Fruit fly (Drosophila melanogaster) whole organism, embryonic: ENCODE measurements around the gene dob.
A peak's percentile ranks its signal among the peaks of the same experiment; 100 is the strongest.

Experiments used
- Adf1 ChIP-seq: fragments of 200-800 bp; sonication (Bioruptor generic); IDR thresholded peaks from 2 replicates; pipeline ENCODE4 v1.3.6; 2022; ENCODE audit warnings: missing biosample characterization, missing genetic modification characterization
- Bdp1 ChIP-seq: fragments of 200-800 bp; sonication (Bioruptor generic); optimal IDR thresholded peaks from 3 replicates; lab custom pipeline; 2016; ENCODE audit warnings: missing biosample characterization, missing genetic modification characterization
- Bgb ChIP-seq: fragments of 200-800 bp; sonication (Bioruptor generic); IDR thresholded peaks from 2 replicates; pipeline ENCODE4 v1.3.6; 2022; ENCODE audit warnings: missing biosample characterization, missing genetic modification characterization; ENCODE audit not compliant: partially characterized antibody
- CG10462 ChIP-seq: fragments of 200-800 bp; sonication (Bioruptor generic); optimal IDR thresholded peaks from 2 replicates; lab custom pipeline; 2016; ENCODE audit warnings: missing biosample characterization, missing genetic modification characterization
- CG11085 ChIP-seq: fragments of 200-800 bp; sonication (Bioruptor generic); IDR thresholded peaks from 2 replicates; pipeline ENCODE4 v1.3.6; 2022; ENCODE audit warnings: missing biosample characterization, missing genetic modification characterization
- CG11695 ChIP-seq: fragments of 200-800 bp; sonication (Bioruptor generic); IDR thresholded peaks from 3 replicates; pipeline ENCODE4 v1.3.6; 2022; ENCODE audit warnings: missing biosample characterization, missing genetic modification characterization
- CG15514 ChIP-seq: fragments of 200-800 bp; sonication (Bioruptor generic); optimal IDR thresholded peaks from 3 replicates; lab custom pipeline; 2017; ENCODE audit warnings: missing biosample characterization, missing genetic modification characterization, mild to moderate bottlenecking, moderate library complexity, missing genetic modification reagents
- CG1647 ChIP-seq: fragments of 200-800 bp; sonication (Bioruptor generic); optimal IDR thresholded peaks from 3 replicates; lab custom pipeline; 2016; ENCODE audit warnings: missing biosample characterization, missing genetic modification characterization
- CG16815 ChIP-seq: fragments of 200-800 bp; sonication (Bioruptor generic); optimal IDR thresholded peaks from 3 replicates; lab custom pipeline; 2017; ENCODE audit warnings: missing biosample characterization, mild to moderate bottlenecking, missing genetic modification characterization
- CG17328 ChIP-seq: fragments of 200-800 bp; sonication (Bioruptor generic); IDR thresholded peaks from 2 replicates; pipeline ENCODE4 v1.3.6; 2022; ENCODE audit warnings: missing biosample characterization, missing genetic modification characterization
- CG17802 ChIP-seq: fragments of 200-800 bp; sonication (Bioruptor generic); optimal IDR thresholded peaks from 2 replicates; lab custom pipeline; 2018; ENCODE audit warnings: missing biosample characterization, mild to moderate bottlenecking, missing genetic modification characterization, moderate library complexity
- CG18599 ChIP-seq: fragments of 200-800 bp; sonication (Bioruptor generic); optimal IDR thresholded peaks from 3 replicates; lab custom pipeline; 2017; ENCODE audit warnings: missing biosample characterization, missing genetic modification characterization, mild to moderate bottlenecking, moderate library complexity, missing genetic modification reagents
- CG4282 ChIP-seq: fragments of 200-800 bp; sonication (Bioruptor generic); optimal IDR thresholded peaks from 2 replicates; lab custom pipeline; 2016; ENCODE audit warnings: missing biosample characterization, missing genetic modification characterization
- CG4328 ChIP-seq: fragments of 200-800 bp; sonication (Bioruptor generic); optimal IDR thresholded peaks from 3 replicates; lab custom pipeline; 2017; ENCODE audit warnings: missing biosample characterization, missing genetic modification reagents, missing genetic modification characterization
- CG4424 ChIP-seq: fragments of 200-800 bp; sonication (Bioruptor generic); optimal IDR thresholded peaks from 3 replicates; lab custom pipeline; 2016; ENCODE audit warnings: missing biosample characterization, missing genetic modification characterization
- CG6765 ChIP-seq: fragments of 200-800 bp; sonication (Bioruptor generic); optimal IDR thresholded peaks from 3 replicates; lab custom pipeline; 2017; ENCODE audit warnings: missing biosample characterization, mild to moderate bottlenecking, missing genetic modification characterization
- CG7987 ChIP-seq: fragments of 200-800 bp; sonication (Bioruptor generic); optimal IDR thresholded peaks from 2 replicates; lab custom pipeline; 2018; ENCODE audit warnings: missing biosample characterization, mild to moderate bottlenecking, missing genetic modification characterization, moderate library complexity
- CG8281 ChIP-seq: fragments of 200-800 bp; sonication (Bioruptor generic); optimal IDR thresholded peaks from 2 replicates; lab custom pipeline; 2018; ENCODE audit warnings: missing biosample characterization, mild to moderate bottlenecking, missing genetic modification characterization, moderate library complexity
- CG8478 ChIP-seq: fragments of >200 bp; optimal IDR thresholded peaks from 2 replicates; lab custom pipeline; 2018
- CG9215 ChIP-seq: fragments of 200-800 bp; sonication (Bioruptor generic); IDR thresholded peaks from 2 replicates; pipeline ENCODE4 v1.3.6; 2022; ENCODE audit warnings: missing biosample characterization, missing genetic modification characterization
- Dbx ChIP-seq: fragments of 200-800 bp; sonication (Bioruptor generic); IDR thresholded peaks from 3 replicates; pipeline ENCODE4 v1.3.6; 2022; ENCODE audit warnings: missing biosample characterization, missing genetic modification characterization
- Doc2 ChIP-seq: fragments of 200-800 bp; sonication (Bioruptor generic); IDR thresholded peaks from 2 replicates; pipeline ENCODE4 v1.3.6; 2022; ENCODE audit warnings: missing biosample characterization, missing genetic modification characterization
- ERR ChIP-seq: fragments of 200-800 bp; sonication (Bioruptor generic); optimal IDR thresholded peaks from 2 replicates; lab custom pipeline; 2016; ENCODE audit warnings: missing biosample characterization, missing genetic modification characterization
- Gug ChIP-seq: fragments of 200-800 bp; sonication (Bioruptor generic); IDR thresholded peaks from 4 replicates; pipeline ENCODE4 v1.3.6; 2022; ENCODE audit warnings: missing biosample characterization, missing genetic modification characterization
- NC2α ChIP-seq: fragments of 200-800 bp; sonication (Bioruptor generic); optimal IDR thresholded peaks from 2 replicates; lab custom pipeline; 2016; ENCODE audit warnings: missing biosample characterization, missing genetic modification characterization
- NFAT ChIP-seq: fragments of 200-800 bp; sonication (Bioruptor generic); IDR thresholded peaks from 2 replicates; pipeline ENCODE4 v1.3.6; 2022; ENCODE audit warnings: missing biosample characterization, missing genetic modification characterization
- Opbp ChIP-seq: fragments of 200-800 bp; sonication (Bioruptor generic); IDR thresholded peaks from 3 replicates; pipeline ENCODE4 v1.3.6; 2022; ENCODE audit warnings: missing biosample characterization, missing genetic modification characterization; ENCODE audit not compliant: partially characterized antibody
- Optix ChIP-seq: fragments of 200-800 bp; sonication (Bioruptor generic); IDR thresholded peaks from 3 replicates; pipeline ENCODE4 v1.3.6; 2022; ENCODE audit warnings: missing biosample characterization, missing genetic modification characterization
- Spps ChIP-seq: fragments of 200-800 bp; sonication (Bioruptor generic); optimal IDR thresholded peaks from 2 replicates; lab custom pipeline; 2018; ENCODE audit warnings: missing biosample characterization, mild to moderate bottlenecking, missing genetic modification characterization
- Sry-δ ChIP-seq: fragments of 200-800 bp; sonication (Bioruptor generic); optimal IDR thresholded peaks from 2 replicates; lab custom pipeline; 2016; ENCODE audit warnings: missing biosample characterization, missing genetic modification characterization
- TFAM ChIP-seq: fragments of 200-800 bp; sonication (Bioruptor generic); optimal IDR thresholded peaks from 2 replicates; lab custom pipeline; 2017; ENCODE audit warnings: missing biosample characterization, missing genetic modification characterization, inconsistent platforms
- ash1 ChIP-seq: fragments of 200-800 bp; sonication (Bioruptor generic); optimal IDR thresholded peaks from 2 replicates; lab custom pipeline; 2018; ENCODE audit warnings: missing biosample characterization, mild to moderate bottlenecking, missing genetic modification characterization
- bcd ChIP-seq: fragments of 200-800 bp; sonication (Bioruptor generic); optimal IDR thresholded peaks from 2 replicates; lab custom pipeline; 2017; ENCODE audit warnings: missing biosample characterization, mild to moderate bottlenecking, missing genetic modification characterization
- caup ChIP-seq: fragments of 200-800 bp; sonication (Bioruptor generic); optimal IDR thresholded peaks from 3 replicates; lab custom pipeline; 2017; ENCODE audit warnings: missing biosample characterization, mild to moderate bottlenecking, missing genetic modification characterization, moderate library complexity; ENCODE audit not compliant: severe bottlenecking
- da ChIP-seq: fragments of 200-800 bp; sonication (Bioruptor generic); optimal IDR thresholded peaks from 2 replicates; lab custom pipeline; 2016; ENCODE audit warnings: missing biosample characterization, missing genetic modification characterization
- dysf ChIP-seq: fragments of 200-800 bp; sonication (Bioruptor generic); IDR thresholded peaks from 3 replicates; pipeline ENCODE4 v1.3.6; 2022; ENCODE audit warnings: missing biosample characterization, missing genetic modification characterization
- ftz-f1 ChIP-seq: fragments of 200-800 bp; sonication (Bioruptor generic); optimal IDR thresholded peaks from 2 replicates; lab custom pipeline; 2016; ENCODE audit warnings: missing biosample characterization, missing genetic modification characterization
- gt ChIP-seq: fragments of 200-800 bp; sonication (Bioruptor generic); IDR thresholded peaks from 2 replicates; pipeline ENCODE4 v1.3.6; 2022; ENCODE audit warnings: missing biosample characterization, missing genetic modification characterization
- ham ChIP-seq: fragments of 200-800 bp; sonication (Bioruptor generic); IDR thresholded peaks from 2 replicates; pipeline ENCODE4 v1.3.6; 2022; ENCODE audit warnings: missing biosample characterization, missing genetic modification characterization
- insv ChIP-seq, 2 experiments: fragments of 200-800 bp; sonication (Bioruptor generic); optimal IDR thresholded peaks; 3 replicates each; lab custom pipeline; 2016 to 2018; ENCODE audit warnings: missing biosample characterization in 2 of 2, missing genetic modification characterization in 2 of 2
- nau ChIP-seq: fragments of 200-800 bp; sonication (Bioruptor generic); optimal IDR thresholded peaks from 3 replicates; lab custom pipeline; 2017; ENCODE audit warnings: missing biosample characterization, mild to moderate bottlenecking, missing genetic modification characterization, missing genetic modification reagents
- p53 ChIP-seq: fragments of 200-800 bp; sonication (Bioruptor generic); optimal IDR thresholded peaks from 2 replicates; lab custom pipeline; 2016; ENCODE audit warnings: missing biosample characterization, missing genetic modification characterization
- pfk ChIP-seq: fragments of 200-800 bp; sonication (Bioruptor generic); optimal IDR thresholded peaks from 2 replicates; lab custom pipeline; 2018; ENCODE audit warnings: missing biosample characterization, mild to moderate bottlenecking, missing genetic modification characterization, moderate library complexity
- seq ChIP-seq: fragments of 200-800 bp; sonication (Bioruptor generic); IDR thresholded peaks from 2 replicates; pipeline ENCODE4 v1.3.6; 2022; ENCODE audit warnings: missing biosample characterization, missing genetic modification characterization
- sima ChIP-seq: fragments of 200-800 bp; sonication (Bioruptor generic); optimal IDR thresholded peaks from 2 replicates; lab custom pipeline; 2016; ENCODE audit warnings: missing biosample characterization, missing genetic modification characterization
- sisA ChIP-seq: fragments of 200-800 bp; sonication (Bioruptor generic); IDR thresholded peaks from 2 replicates; pipeline ENCODE4 v1.3.6; 2022; ENCODE audit warnings: missing biosample characterization, missing genetic modification characterization
- unc-4 ChIP-seq: fragments of 200-800 bp; sonication (Bioruptor generic); IDR thresholded peaks from 2 replicates; pipeline ENCODE4 v1.3.6; 2022; ENCODE audit warnings: missing biosample characterization, missing genetic modification characterization; ENCODE audit not compliant: partially characterized antibody
- yki ChIP-seq: fragments of >200 bp; optimal IDR thresholded peaks from 3 replicates; lab custom pipeline; 2018
- z ChIP-seq: fragments of 200-800 bp; sonication (Bioruptor generic); IDR thresholded peaks from 3 replicates; pipeline ENCODE4 v1.3.6; 2022; ENCODE audit warnings: missing biosample characterization, missing genetic modification characterization
- zf30C ChIP-seq: fragments of 200-800 bp; sonication (Bioruptor generic); optimal IDR thresholded peaks from 3 replicates; lab custom pipeline; 2018; ENCODE audit warnings: missing biosample characterization, mild to moderate bottlenecking, missing genetic modification characterization
- zfh1 ChIP-seq: fragments of 200-800 bp; sonication (Bioruptor generic); IDR thresholded peaks from 3 replicates; pipeline ENCODE4 v1.3.6; 2022; ENCODE audit warnings: missing biosample characterization, missing genetic modification characterization

The dob gene

DNA sequence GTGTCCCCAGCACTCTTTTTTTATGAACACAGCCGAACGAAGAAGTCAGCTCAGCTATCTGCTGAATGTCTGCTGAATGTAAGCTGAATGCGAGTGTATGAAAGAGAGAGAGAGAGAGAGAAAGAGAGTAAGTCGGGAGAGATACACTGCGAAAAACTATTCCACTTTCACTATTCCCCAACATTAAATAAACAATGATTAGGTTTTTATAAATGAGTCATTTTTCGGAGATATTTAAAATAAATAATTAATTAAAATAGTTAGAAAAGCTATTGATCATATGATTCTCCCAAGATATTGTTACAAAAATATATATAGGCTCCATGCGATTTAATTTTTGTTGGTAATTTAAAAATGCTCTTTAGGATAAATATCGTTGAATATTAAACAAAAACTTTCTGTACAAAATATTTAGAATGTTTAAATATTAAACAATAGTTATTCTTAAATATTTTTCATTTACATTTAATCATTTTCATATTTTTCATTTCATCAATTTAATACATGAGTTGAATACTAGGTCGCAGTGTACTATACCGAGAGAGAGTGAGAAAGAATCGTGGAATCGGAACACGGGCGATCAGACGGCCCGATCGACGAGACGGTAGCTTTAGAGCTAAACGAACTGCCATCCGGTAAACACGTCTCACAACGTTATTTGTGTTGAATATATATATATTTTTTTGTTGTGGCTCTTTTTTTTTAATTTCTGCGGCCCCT, 42.8 kb upstream of the dob start, which contains the start of gene be (continued):
- TF ChIP-seq pfk (GFP tag; lab: Kevin White, UChicago) (peak; percentile 87), TFAM (GFP tag; lab: Kevin White, UChicago) (no peak), ftz-f1 (GFP tag; lab: Kevin White, UChicago) (no peak), Gug (GFP tag; lab: Robert Waterston, UW) (no peak; the same call in 3 of the 4 replicates), CG11085 (no peak), insv (GFP tag; optimal IDR thresholded peaks at IDR 0.05; lab: Kevin White, UChicago) (peak in 1 of 2 experiments; percentile 25), CG6765 (peak; percentile 26), p53 (GFP tag; lab: Kevin White, UChicago) (no peak), Dbx (GFP tag; lab: Robert Waterston, UW) (0 out of 3 replicates have a peak, but pooled peaks have one; percentile 53), Optix (GFP tag; lab: Robert Waterston, UW) (no peak), Bgb (peak; percentile 14; the same call in 1 of the 2 replicates), Opbp (GFP tag; lab: Robert Waterston, UW) (no peak), sisA (GFP tag; lab: Robert Waterston, UW) (peak; percentile 49; the same call in 1 of the 2 replicates), unc-4 (GFP tag; lab: Robert Waterston, UW) (no peak), ERR (GFP tag; lab: Kevin White, UChicago) (no peak), nau (GFP tag; lab: Kevin White, UChicago) (no peak), Spps (tag; lab: Kevin White, UChicago) (peak; percentile 39), CG10462 (peak; percentile 12), dysf (GFP tag; lab: Robert Waterston, UW) (peak; percentile 83), gt (GFP tag; lab: Robert Waterston, UW) (no peak), Adf1 (no peak), sima (GFP tag; lab: Kevin White, UChicago) (no peak), Doc2 (no peak), CG4282 (GFP tag; lab: Kevin White, UChicago) (no peak), CG8281 (tag; lab: Kevin White, UChicago) (peak; percentile 15), Bdp1 (no peak), Sry-δ (GFP tag; lab: Kevin White, UChicago) (no peak), CG7987 (GFP tag; lab: Kevin White, UChicago) (no peak), CG4424 (peak; percentile 50), CG1647 (GFP tag; lab: Kevin White, UChicago) (no peak), CG18599 (peak; percentile 52), CG17328 (0 out of 2 replicates have a peak, but pooled peaks have one; percentile 8), ham (GFP tag; lab: Robert Waterston, UW) (no peak), yki (lab: Kevin White, UChicago) (peak; percentile 11), CG8478 (lab: Kevin White, UChicago) (no peak), caup (GFP tag; lab: Kevin White, UChicago) (peak; percentile 9), CG4328 (peak; percentile 73), CG9215 (GFP tag; lab: Robert Waterston, UW) (no peak; the same call in none of the 2 replicates), da (GFP tag; lab: Kevin White, UChicago) (no peak), bcd (GFP tag; lab: Kevin White, UChicago) (peak; percentile 64), z (no peak), NC2α (GFP tag; lab: Kevin White, UChicago) (no peak), CG17802 (tag; lab: Kevin White, UChicago) (no peak), CG16815 (GFP tag; lab: Kevin White, UChicago) (peak; percentile 52), zfh1 (GFP tag; lab: Robert Waterston, UW) (peak; percentile 6; the same call in 1 of the 3 replicates), NFAT (GFP tag; lab: Robert Waterston, UW) (no peak), zf30C (GFP tag; lab: Kevin White, UChicago) (peak; percentile 92), CG11695 (GFP tag; lab: Robert Waterston, UW) (peak; percentile 79), ash1 (GFP tag; lab: Kevin White, UChicago) (no peak), CG15514 (no peak), seq (GFP tag; lab: Robert Waterston, UW) (no peak)
